Fruit fly (Drosophila melanogaster): ENCODE data around the gene CG5068.

The CG5068 gene

DNA sequence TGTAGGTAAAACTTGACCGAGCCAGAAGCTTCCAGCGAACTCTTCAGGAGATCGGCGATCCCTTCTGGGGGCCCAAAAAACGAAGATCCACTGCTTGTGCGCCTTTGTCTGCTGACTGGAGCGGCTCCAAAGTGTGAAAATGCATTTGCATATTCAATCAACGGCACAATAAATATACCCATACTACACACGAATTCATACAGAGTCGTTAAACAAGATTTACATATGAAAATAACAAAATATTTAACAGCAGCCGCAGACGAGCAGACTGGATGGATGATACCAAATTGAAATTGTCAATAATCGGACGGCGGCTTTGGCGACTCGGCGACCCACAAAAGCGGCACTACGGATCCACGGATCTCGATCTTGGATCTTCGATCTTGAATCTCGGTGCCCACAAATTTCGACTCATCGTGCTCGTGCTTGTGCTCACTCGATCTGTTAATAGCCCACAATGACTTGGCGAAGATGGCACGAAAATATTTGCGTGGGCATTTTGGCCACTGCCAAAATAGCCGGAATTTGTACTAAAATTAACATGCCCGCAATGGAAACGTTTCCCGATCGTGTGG is 40.7 kb downstream of the CG5068 start:
- no peak for TF ChIP-seq CG8478 (optimal IDR thresholded peaks at IDR 0.05)
- TF ChIP-seq CTCF (optimal IDR thresholded peaks at IDR 0.05) = no peak

DNA sequence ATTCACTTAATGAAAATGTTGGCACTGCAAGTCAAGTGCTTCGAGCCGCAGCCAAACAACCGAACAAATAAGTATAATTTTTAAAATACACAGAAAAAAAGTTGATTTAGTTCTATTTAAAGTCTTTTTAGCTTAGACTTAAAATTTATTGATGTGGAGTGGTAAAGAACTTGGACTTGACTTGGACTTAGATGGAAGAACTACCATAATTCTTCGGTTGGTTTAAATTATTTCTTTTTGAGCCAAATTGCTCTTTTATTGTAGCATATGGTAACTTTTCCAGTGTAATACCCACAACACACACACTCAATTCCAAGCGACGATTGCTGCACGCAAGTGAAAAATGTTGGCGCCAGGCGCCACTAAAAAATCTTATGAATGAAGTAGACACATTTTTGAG is 41.5 kb downstream of the CG5068 start:
- TF ChIP-seq CG8478 (optimal IDR thresholded peaks at IDR 0.05) (no peak), CTCF (optimal IDR thresholded peaks at IDR 0.05) (no peak)

DNA sequence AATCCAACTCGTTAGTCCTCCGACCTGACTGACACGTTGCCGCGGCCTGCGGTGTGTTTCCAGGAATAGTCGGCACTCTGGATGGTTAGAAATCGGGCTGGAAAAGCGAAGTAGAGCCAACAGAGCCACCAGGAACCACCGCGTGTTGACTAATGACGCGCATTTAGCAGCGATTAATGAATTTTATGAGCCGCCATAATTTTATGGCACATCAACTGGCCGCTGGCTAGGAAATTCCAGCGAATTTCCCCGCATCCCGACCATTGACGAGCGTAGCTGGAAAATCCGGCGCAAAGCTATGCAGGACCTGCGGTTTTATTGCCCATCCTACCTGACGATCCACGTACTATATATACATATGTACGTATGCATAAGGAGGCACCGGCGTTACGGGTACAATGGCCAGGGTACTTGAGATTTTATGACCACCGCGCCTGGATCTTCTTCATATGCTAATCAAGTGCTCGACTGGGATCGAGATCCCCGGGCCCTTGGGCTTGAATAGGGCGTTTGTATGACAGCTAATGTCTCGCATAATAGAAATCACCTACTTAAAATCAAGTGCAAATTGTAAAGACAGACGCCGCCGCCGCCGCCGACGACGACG is 42.8 kb downstream of the CG5068 start:
- TF ChIP-seq CTCF (optimal IDR thresholded peaks at IDR 0.05) (no peak), CG8478 (optimal IDR thresholded peaks at IDR 0.05) (no peak)

DNA sequence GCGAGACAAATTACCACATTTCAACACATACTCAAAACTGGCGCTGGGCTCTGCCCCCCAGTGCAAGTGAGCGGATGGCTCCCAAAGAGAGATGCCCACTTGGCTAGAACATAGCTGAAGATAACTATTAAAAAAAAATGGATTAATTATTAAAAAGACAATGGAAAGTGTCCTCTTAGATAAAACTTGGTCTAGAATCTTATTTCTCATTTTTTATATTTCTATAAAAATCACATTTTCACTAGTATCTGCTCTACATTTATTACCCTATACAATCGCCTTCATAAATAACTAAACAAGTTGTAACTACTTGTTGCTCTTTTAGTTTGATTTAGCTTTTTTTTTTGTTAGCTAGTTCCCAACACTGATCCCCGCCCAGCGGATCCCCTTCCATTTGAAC is 46.4 kb downstream of the CG5068 start:
- TF ChIP-seq CTCF (optimal IDR thresholded peaks at IDR 0.05) (no peak), CG8478 (optimal IDR thresholded peaks at IDR 0.05) (no peak)

DNA sequence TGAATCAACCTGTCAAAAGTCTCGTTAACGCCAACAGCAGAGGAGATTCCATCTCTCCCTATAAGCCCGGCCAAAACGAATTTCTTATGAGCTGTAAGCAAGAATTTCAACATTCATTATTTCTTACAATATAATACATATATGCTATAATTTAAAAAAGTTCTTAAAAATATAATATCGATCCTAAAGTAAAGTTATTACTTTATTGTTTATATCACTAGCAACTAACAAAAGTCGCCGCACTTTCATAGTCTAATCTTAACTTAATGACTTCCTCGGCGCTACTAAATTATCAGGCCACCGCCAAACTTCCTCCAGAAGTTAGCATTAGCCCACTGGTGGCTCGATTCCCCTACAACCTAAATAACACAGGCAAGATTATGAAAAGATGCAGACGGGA is 47.0 kb downstream of the CG5068 start:
- no peak for TF ChIP-seq CG8478 (optimal IDR thresholded peaks at IDR 0.05)
- TF ChIP-seq CTCF (optimal IDR thresholded peaks at IDR 0.05) = no peak

DNA sequence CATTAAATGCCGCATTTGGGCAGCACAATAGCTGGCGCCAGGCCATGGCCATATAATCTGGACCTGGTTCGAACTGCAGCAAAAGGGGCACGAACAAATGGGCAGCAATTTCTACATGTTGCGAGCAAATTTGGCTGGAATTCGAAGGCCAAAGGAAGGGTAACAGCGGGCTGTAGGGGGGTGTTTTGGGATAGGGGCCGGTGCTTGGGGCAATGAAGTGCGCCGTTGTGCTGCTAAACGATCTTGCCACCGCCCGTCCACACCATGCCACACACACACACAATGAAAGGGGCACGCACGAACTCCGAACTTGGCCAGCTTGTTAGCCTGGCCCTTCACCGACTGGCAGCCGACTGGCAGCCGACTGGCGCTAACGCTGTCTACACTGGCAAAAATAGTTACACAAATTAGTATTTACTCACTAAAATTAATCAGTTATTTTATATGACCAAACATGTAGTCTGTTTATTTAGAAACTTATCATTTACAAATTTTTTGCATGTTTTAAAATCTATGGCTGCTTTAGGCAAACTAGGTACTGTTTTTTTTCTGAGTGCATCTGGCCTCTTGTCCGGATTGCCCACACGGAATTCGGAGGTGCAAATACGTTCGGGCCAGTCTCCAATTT is 47.6 kb downstream of the CG5068 start:
- TF ChIP-seq CTCF (optimal IDR thresholded peaks at IDR 0.05) = no peak
- no peak for TF ChIP-seq CG8478 (optimal IDR thresholded peaks at IDR 0.05)

DNA sequence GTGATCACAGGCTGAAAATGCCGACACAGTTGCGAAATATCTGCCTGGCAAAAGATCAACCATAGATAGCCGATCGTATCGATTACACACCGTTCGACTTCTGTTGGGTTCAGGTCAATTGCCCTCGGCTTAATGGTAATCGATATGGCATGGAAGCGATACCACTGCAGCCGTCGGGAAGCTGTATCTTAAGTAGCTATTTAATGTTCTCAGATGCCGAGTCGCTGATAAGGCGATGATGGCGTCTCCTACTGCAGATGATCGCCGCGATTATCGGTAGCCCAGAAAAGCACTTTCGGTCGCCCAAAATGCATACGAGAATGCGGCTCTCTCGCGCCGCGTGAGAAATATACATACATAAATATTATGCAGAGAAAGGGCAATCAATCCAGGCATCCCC is 51.1 kb downstream of the CG5068 start:
- TF ChIP-seq CTCF (optimal IDR thresholded peaks at IDR 0.05) = no peak
- no peak for TF ChIP-seq CG8478 (optimal IDR thresholded peaks at IDR 0.05)
